In the genomic region with DNA sequence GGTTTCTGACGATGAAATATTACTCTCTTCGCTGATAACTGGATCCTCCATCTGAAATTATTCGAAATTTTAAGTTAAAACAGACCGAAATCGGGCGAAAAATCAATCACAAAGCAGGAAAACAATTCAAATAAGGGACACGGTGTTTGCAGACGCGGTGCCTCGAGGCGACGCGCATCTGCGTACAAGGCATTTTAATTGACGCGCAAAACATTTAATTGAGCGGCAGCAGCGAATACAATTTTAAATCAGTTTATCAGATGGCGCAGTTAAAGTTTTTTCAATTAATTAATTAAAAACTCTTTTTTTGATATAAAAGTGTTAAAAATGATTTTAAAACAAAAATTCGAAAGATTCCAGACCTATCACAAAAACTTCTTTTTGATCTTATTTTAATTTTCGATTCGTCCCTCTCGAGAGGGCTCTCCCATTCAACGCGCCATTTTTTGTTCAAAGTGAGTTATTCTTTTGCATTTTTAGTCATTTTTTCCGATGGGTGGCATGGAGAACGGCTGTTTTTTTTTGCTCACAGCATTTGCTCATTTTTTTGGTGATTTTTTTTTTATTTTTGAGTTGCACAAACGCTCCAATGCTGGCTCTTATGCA, we compare ENCODE assay signal across 1 worm cellular context.
TF ChIP-seq lines count a peak whose summit lies in the region.

Gene phf-10, minus strand, starts transcription at position 81 of the 606 bp plus-strand sequence.

TF ChIP-seq in whole organism, L1 larva, 84 proteins besides CTCF, POLR2A, EP300 and RAD21 (continued from another document):
- TF ChIP-seq dpl-1 (GFP tag; optimal IDR thresholded peaks at IDR 0.05; lab: Kevin White, UChicago) (peak; percentile 36 to 75 (median 74)), nhr-85 (tag; lab: Kevin White, UChicago) (no peak), tbx-2 (tag; optimal IDR thresholded peaks at IDR 0.05; lab: Kevin White, UChicago) (peak; percentile 46), nhr-19 (GFP tag; conservative IDR thresholded peaks at IDR 0.05; lab: Robert Waterston, UW) (peak; percentile 15; the same call in 1 of the 2 replicates), lin-35 (GFP tag; optimal IDR thresholded peaks at IDR 0.05; lab: Kevin White, UChicago) (peak; percentile 34 to 79), unc-62 (GFP tag; optimal IDR thresholded peaks at IDR 0.05; lab: Kevin White, UChicago) (no peak), nhr-77 (tag; optimal IDR thresholded peaks at IDR 0.05; lab: Kevin White, UChicago) (no peak), grh-1 (GFP tag; IDR thresholded peaks at IDR 0.05; lab: Robert Waterston, UW) (no peak), snpc-4 (tag; optimal IDR thresholded peaks at IDR 0.05; lab: Kevin White, UChicago) (peak; percentile 12), C16A3.4 (tag; optimal IDR thresholded peaks at IDR 0.05; lab: Kevin White, UChicago) (peak; percentile 23), tlp-1 (tag; optimal IDR thresholded peaks at IDR 0.05; lab: Kevin White, UChicago) (no peak), xbp-1 (tag; optimal IDR thresholded peaks at IDR 0.05; lab: Kevin White, UChicago) (peak; percentile 35), dsc-1 (tag; optimal IDR thresholded peaks at IDR 0.05; lab: Kevin White, UChicago) (peak; percentile 39), pqm-1 (tag; optimal IDR thresholded peaks at IDR 0.05; lab: Kevin White, UChicago) (no peak), nhr-84 (tag; optimal IDR thresholded peaks at IDR 0.05; lab: Kevin White, UChicago) (no peak)
